Worm (Caenorhabditis elegans) whole organism, L4/young adult: ENCODE results near the gene F44G4.1.

Experiments used
- W03F9.2 ChIP-seq: fragments of 150-350 bp; optimal IDR thresholded peaks from 2 replicates; lab custom pipeline; 2014; ENCODE audit warnings: missing biosample characterization, missing genetic modification characterization
- dao-5 ChIP-seq: sonication (generic microtip); optimal IDR thresholded peaks from 2 replicates; lab custom pipeline; 2016; ENCODE audit warnings: missing genotype, missing genetic modification characterization, moderate library complexity, missing compliant biosample characterization
- him-1 ChIP-seq: sonication (generic microtip); optimal IDR thresholded peaks from 2 replicates; lab custom pipeline; 2016; ENCODE audit warnings: missing genotype, missing genetic modification reagents, missing genetic modification characterization, missing compliant biosample characterization

F44G4.1 gene

DNA sequence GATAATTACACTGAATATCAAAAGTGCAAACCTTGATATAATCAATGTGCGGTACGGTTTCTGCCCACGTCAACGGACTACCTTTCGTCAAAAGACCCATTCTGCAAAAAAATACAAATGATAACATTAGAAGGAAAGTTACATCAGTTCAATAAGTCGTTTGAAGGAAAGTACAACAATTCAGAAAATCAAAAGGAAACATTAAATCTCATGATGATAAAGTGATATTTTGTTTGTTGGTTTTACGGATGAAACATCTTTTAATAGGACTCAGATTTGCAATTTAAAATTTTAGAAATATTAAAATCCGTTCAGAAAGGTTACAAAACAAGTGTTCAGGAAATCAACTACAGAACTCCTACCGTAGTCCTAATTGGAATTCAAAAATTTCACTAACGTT, 43.8 kb downstream of the F44G4.1 start, which contains the start of gene gcs-1:
Gene gcs-1, minus strand, starts transcription at position 101 of the 400 bp plus-strand sequence.
- TF ChIP-seq him-1 (tag; lab: Kevin White, UChicago), result no peak
- TF ChIP-seq W03F9.2 (tag; lab: Kevin White, UChicago), result no peak
- no peak for TF ChIP-seq dao-5 (tag; lab: Kevin White, UChicago)

DNA sequence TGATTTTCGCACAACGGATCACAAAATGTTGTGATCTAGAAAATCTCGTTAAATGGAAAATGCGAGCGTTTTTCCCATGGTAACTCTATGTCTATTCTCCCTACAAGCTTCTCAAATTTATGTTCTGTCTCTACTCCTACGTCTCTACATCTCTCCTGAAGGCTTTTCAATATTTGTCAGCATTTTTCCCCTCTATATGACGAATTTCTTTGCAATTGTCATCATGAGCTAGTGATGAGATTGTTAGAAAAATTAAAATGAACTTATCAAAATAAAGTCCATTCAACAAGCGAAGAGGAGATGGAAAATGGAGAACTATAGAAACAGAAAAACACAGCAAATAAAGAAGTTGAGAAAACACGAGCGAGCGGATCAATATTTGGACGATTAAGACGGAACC, 44.3 kb downstream of the F44G4.1 start:
- TF ChIP-seq him-1 (tag; lab: Kevin White, UChicago), result no peak
- TF ChIP-seq dao-5 (tag; lab: Kevin White, UChicago), result no peak
- TF ChIP-seq W03F9.2 (tag; lab: Kevin White, UChicago), result no peak

DNA sequence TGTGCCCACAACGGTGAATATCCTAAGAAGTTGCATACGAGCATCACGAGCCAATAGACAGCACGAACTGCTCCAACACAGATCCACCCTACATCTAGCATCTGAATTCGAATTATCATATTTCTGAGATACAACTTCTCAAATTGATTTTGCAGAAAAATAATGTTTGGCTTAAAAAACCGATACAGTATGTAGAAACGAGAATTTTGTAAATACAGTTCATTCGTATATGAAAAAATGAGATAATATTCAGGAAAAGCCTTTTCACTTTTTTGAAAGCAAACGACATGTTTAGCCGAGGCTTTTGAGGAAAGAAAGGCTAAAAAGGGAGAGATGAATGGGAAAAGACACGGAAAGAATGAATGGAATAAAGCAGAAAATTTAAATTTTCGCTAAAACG, 46.9 kb downstream of the F44G4.1 start, which contains the start of gene F37B12.3:
Gene F37B12.3, minus strand, starts transcription at position 101 of the 400 bp plus-strand sequence.
- no peak for TF ChIP-seq him-1 (tag; lab: Kevin White, UChicago)
- TF ChIP-seq dao-5 (tag; lab: Kevin White, UChicago), result no peak
- no peak for TF ChIP-seq W03F9.2 (tag; lab: Kevin White, UChicago)

DNA sequence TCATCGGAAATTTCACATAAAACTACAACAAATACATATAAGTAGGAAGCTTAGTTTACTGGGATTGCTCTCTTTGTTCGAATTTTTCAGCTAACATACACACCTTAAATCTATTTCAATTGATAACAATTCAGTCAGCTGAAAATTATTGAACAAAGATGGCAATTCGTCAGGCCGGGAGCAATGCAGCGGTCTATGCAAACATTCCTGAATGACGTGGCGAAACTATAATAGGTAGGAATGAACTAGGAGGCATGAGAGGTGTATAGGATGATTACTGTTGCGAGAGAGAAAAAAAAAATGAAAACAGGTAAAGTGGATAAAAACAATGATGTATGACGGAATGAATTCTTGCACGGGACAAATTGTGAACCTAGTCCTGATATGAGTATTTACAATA, 47.6 kb downstream of the F44G4.1 start:
- TF ChIP-seq W03F9.2 (tag; lab: Kevin White, UChicago) (no peak), dao-5 (tag; lab: Kevin White, UChicago) (no peak), him-1 (tag; lab: Kevin White, UChicago) (no peak)
